Worm (Caenorhabditis elegans) whole organism, L4 larva: ENCODE data around the gene hpo-15.

Experiments
- hif-1 ChIP-seq, 2 experiments: sonication (generic microtip); optimal IDR thresholded peaks; 2 replicates each; lab custom pipeline; 2016 to 2017; ENCODE audit warnings: missing compliant biosample characterization in 2 of 2, missing genetic modification characterization in 2 of 2, missing genetic modification reagents in 2 of 2, missing genotype in 2 of 2, mild to moderate bottlenecking in 1 of 2
- nhr-10 ChIP-seq: fragments of 150-350 bp; optimal IDR thresholded peaks from 2 replicates; lab custom pipeline; 2014; ENCODE audit warnings: missing biosample characterization, missing genetic modification characterization
- nhr-28 ChIP-seq: fragments of 150-350 bp; optimal IDR thresholded peaks from 2 replicates; lab custom pipeline; 2014; ENCODE audit warnings: missing biosample characterization, missing genetic modification characterization
- nhr-77 ChIP-seq: fragments of 150-350 bp; optimal IDR thresholded peaks from 2 replicates; lab custom pipeline; 2014; ENCODE audit warnings: missing biosample characterization, missing genetic modification characterization
- saeg-2 ChIP-seq: fragments of 200-800 bp; sonication (Bioruptor generic); IDR thresholded peaks from 2 replicates; pipeline ENCODE4 v1.3.6; 2022; ENCODE audit warnings: missing genetic modification reagents, missing genetic modification characterization, missing compliant biosample characterization

DNA sequence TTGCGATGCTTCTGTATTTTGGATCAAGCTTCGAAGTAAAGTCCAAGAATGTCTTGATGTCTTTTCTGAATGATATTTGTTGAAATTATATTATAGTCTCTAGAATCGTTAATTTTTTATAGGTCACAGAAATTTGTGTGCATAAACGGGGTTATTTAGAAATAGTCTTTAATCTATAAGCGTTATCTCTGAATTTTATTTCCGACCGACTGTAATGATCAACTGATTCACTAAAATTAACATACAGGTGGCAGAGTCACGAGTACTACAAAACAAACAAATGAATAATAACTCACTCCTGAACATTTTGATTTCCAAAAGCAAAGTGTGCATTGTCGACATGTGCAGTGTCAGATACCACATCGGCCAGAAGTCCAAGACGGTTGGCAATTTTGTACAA, 1.9 kb downstream of the hpo-15 start:
- TF ChIP-seq nhr-77 (tag; lab: Kevin White, UChicago) (peak; percentile 63), saeg-2 (GFP tag; lab: Robert Waterston, UW) (no peak), nhr-28 (peak; percentile 70), hif-1 (tag; optimal IDR thresholded peaks at IDR 0.05; lab: Kevin White, UChicago) (no peak), nhr-10 (tag; lab: Kevin White, UChicago) (no peak)
